Worm (Caenorhabditis elegans): ENCODE measurements around the gene dct-1.

The dct-1 gene

ce11 chrX:7997968-7998367, 43.8 kb downstream of the dct-1 start, which contains the start of gene sdpn-1:
sdpn-1 (minus strand) TSS chrX:7998229.
- TF ChIP-seq unc-62 (GFP tag; optimal IDR thresholded peaks at IDR 0.05): no peak

- no peak for TF ChIP-seq unc-62 (GFP tag; optimal IDR thresholded peaks at IDR 0.05)
Measured at ce11 chrX:7998942-7999341, 44.8 kb downstream of the dct-1 start.

ce11 chrX:8003663-8004062, 49.5 kb downstream of the dct-1 start, which contains the start of the genes F45E1.1 and F45E1.2:
F45E1.1 (plus strand) TSS chrX:8003682.
F45E1.2 (plus strand) TSS chrX:8003733.
- no peak for TF ChIP-seq unc-62 (GFP tag; optimal IDR thresholded peaks at IDR 0.05)

DNA sequence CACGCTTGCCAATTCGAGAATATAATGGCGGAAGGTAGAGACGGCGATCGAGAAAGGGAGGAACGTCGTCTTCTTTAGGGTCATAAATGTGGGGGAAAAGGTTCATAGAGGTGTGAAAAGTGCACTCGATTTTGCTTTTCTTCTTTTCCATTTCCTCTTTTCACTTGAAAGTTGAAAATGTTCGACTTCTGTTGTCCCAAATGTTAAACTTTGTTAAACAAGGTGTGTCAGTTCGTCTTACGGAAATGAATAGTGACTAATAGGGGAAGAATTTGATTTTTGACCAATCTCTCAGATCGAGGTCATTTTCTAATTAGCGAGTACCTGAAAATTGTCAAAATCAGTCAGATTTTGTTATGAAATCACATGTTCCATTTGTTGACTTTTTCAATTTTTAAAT, 50.7 kb downstream of the dct-1 start:
- TF ChIP-seq unc-62 (GFP tag; optimal IDR thresholded peaks at IDR 0.05): no peak
